Worm (Caenorhabditis elegans) whole organism, L1 larva: Measurements from ENCODE around the gene gur-5.
A peak's percentile ranks its signal among the peaks of the same experiment; 100 is the strongest.

Source experiments
- F16B12.6 ChIP-seq: fragments of 150-350 bp; optimal IDR thresholded peaks from 2 replicates; lab custom pipeline; 2014; ENCODE audit warnings: missing biosample characterization, missing genetic modification characterization
- aha-1 ChIP-seq: fragments of 150-350 bp; optimal IDR thresholded peaks from 2 replicates; lab custom pipeline; 2014; ENCODE audit warnings: missing biosample characterization, missing genetic modification characterization
- aly-2 ChIP-seq: fragments of 150-350 bp; optimal IDR thresholded peaks from 2 replicates; lab custom pipeline; 2014; ENCODE audit warnings: missing biosample characterization, missing genetic modification characterization
- ceh-8 ChIP-seq: fragments of 200-800 bp; sonication (Bioruptor generic); optimal IDR thresholded peaks from 2 replicates; lab custom pipeline; 2018; ENCODE audit warnings: mild to moderate bottlenecking, missing genetic modification characterization, moderate library complexity, missing compliant biosample characterization
- ceh-90 ChIP-seq: sonication (generic microtip); optimal IDR thresholded peaks from 2 replicates; lab custom pipeline; 2016; ENCODE audit warnings: missing genetic modification characterization, missing compliant biosample characterization
- efl-1 ChIP-seq, 4 experiments: fragments of 150-350 bp; optimal IDR thresholded peaks in 3 of 4; peaks in 1 of 4; 1 replicate in 1 of 4; 2 replicates in 3 of 4; lab custom pipeline; 2014; ENCODE audit warnings: missing biosample characterization in 2 of 4, missing genetic modification characterization in 2 of 4, missing genetic modification reagents in 2 of 4
- egl-13 ChIP-seq: sonication (generic microtip); optimal IDR thresholded peaks from 2 replicates; lab custom pipeline; 2016; ENCODE audit warnings: missing genotype, missing genetic modification reagents, missing genetic modification characterization, missing compliant biosample characterization
- egl-27 ChIP-seq, 2 experiments: fragments of 150-350 bp in 1 of 2; sonication (generic microtip); optimal IDR thresholded peaks; 3 replicates each; lab custom pipeline; 2017 to 2018; ENCODE audit warnings: missing biosample characterization in 2 of 2, missing genetic modification characterization in 2 of 2, missing genetic modification reagents in 2 of 2
- elt-2 ChIP-seq: sonication (generic microtip); optimal IDR thresholded peaks from 2 replicates; lab custom pipeline; 2016; ENCODE audit warnings: missing genetic modification characterization, mild to moderate bottlenecking, inconsistent platforms, missing compliant biosample characterization, missing genetic modification reagents
- ets-5 ChIP-seq: fragments of 200-800 bp; sonication (Bioruptor generic); IDR thresholded peaks from 2 replicates; pipeline ENCODE4 v1.3.6; 2022; ENCODE audit warnings: missing genetic modification characterization, missing compliant biosample characterization
- fkh-8 ChIP-seq: sonication (generic microtip); optimal IDR thresholded peaks from 2 replicates; lab custom pipeline; 2016; ENCODE audit warnings: mild to moderate bottlenecking, missing genetic modification characterization, missing compliant biosample characterization
- fos-1 ChIP-seq: fragments of 150-350 bp; optimal IDR thresholded peaks from 2 replicates; lab custom pipeline; 2014; ENCODE audit warnings: missing biosample characterization, missing genetic modification characterization
- hpl-2 ChIP-seq: fragments of 150-350 bp; optimal IDR thresholded peaks from 2 replicates; lab custom pipeline; 2014; ENCODE audit warnings: missing biosample characterization, missing genetic modification reagents, missing genetic modification characterization
- irx-1 ChIP-seq: sonication (generic microtip); optimal IDR thresholded peaks from 2 replicates; lab custom pipeline; 2016; ENCODE audit warnings: missing genetic modification characterization, missing compliant biosample characterization
- isw-1 ChIP-seq: fragments of 200-800 bp; sonication (Bioruptor generic); IDR thresholded peaks from 2 replicates; pipeline ENCODE4 v1.3.6; 2022; ENCODE audit warnings: missing genetic modification characterization, missing compliant biosample characterization
- lin-35 ChIP-seq, 2 experiments: fragments of 150-350 bp; optimal IDR thresholded peaks; 2 replicates each; lab custom pipeline; 2014; ENCODE audit warnings: missing biosample characterization in 2 of 2, missing genetic modification characterization in 2 of 2, missing genetic modification reagents in 2 of 2
- lin-39 ChIP-seq: fragments of 150-350 bp; optimal IDR thresholded peaks from 2 replicates; lab custom pipeline; 2014; ENCODE audit warnings: missing biosample characterization, missing genetic modification reagents, missing genetic modification characterization
- lsy-2 ChIP-seq, 2 experiments: fragments of 150-350 bp; optimal IDR thresholded peaks; 2 replicates each; lab custom pipeline; 2014; ENCODE audit warnings: missing biosample characterization in 2 of 2, missing genetic modification characterization in 2 of 2
- mdl-1 ChIP-seq, 2 experiments: fragments of 150-350 bp; optimal IDR thresholded peaks; 2 replicates each; lab custom pipeline; 2014 to 2017; ENCODE audit warnings: missing biosample characterization in 2 of 2, missing genetic modification characterization in 2 of 2, inconsistent platforms in 1 of 2
- mef-2 ChIP-seq: fragments of 150-350 bp; optimal IDR thresholded peaks from 2 replicates; lab custom pipeline; 2014; ENCODE audit warnings: missing biosample characterization, missing genetic modification characterization
- nhr-11 ChIP-seq: fragments of 150-350 bp; optimal IDR thresholded peaks from 2 replicates; lab custom pipeline; 2014; ENCODE audit warnings: missing biosample characterization, missing genetic modification characterization
- nhr-12 ChIP-seq: sonication (generic microtip); optimal IDR thresholded peaks from 2 replicates; lab custom pipeline; 2017; ENCODE audit warnings: missing biosample characterization, missing genetic modification characterization
- nhr-19 ChIP-seq: fragments of 200-800 bp; sonication (Bioruptor generic); conservative IDR thresholded peaks from 2 replicates; pipeline ENCODE4 v1.3.6; 2022; ENCODE audit warnings: missing genetic modification characterization, missing compliant biosample characterization
- nhr-28 ChIP-seq: fragments of 150-350 bp; optimal IDR thresholded peaks from 2 replicates; lab custom pipeline; 2014; ENCODE audit warnings: missing biosample characterization, missing genetic modification characterization
- nhr-47 ChIP-seq: sonication (generic microtip); optimal IDR thresholded peaks from 2 replicates; lab custom pipeline; 2016; ENCODE audit warnings: mild to moderate bottlenecking, missing genetic modification characterization, moderate library complexity, missing compliant biosample characterization
- nhr-71 ChIP-seq: sonication (generic microtip); optimal IDR thresholded peaks from 2 replicates; lab custom pipeline; 2016; ENCODE audit warnings: mild to moderate bottlenecking, missing genetic modification characterization, moderate library complexity, missing compliant biosample characterization
- nhr-77 ChIP-seq: fragments of 150-350 bp; optimal IDR thresholded peaks from 2 replicates; lab custom pipeline; 2014; ENCODE audit warnings: missing biosample characterization, missing genetic modification characterization
- nhr-85 ChIP-seq: sonication (generic microtip); peaks from one replicate; lab custom pipeline; 2016; ENCODE audit warnings: missing genetic modification characterization, inconsistent platforms, missing compliant biosample characterization
- nhr-90 ChIP-seq: sonication (generic microtip); optimal IDR thresholded peaks from 2 replicates; lab custom pipeline; 2016; ENCODE audit warnings: mild to moderate bottlenecking, missing genetic modification characterization, missing compliant biosample characterization; ENCODE audit not compliant: poor library complexity
- pax-3 ChIP-seq: fragments of 200-800 bp; sonication (Bioruptor generic); optimal IDR thresholded peaks from 2 replicates; lab custom pipeline; 2018; ENCODE audit warnings: mild to moderate bottlenecking, missing genetic modification characterization, moderate library complexity, missing compliant biosample characterization
- rnt-1 ChIP-seq: sonication (generic microtip); optimal IDR thresholded peaks from 2 replicates; lab custom pipeline; 2016; ENCODE audit warnings: mild to moderate bottlenecking, missing genetic modification characterization, moderate library complexity, missing compliant biosample characterization
- sup-37 ChIP-seq: fragments of 200-800 bp; sonication (Bioruptor generic); optimal IDR thresholded peaks from 2 replicates; lab custom pipeline; 2018; ENCODE audit warnings: mild to moderate bottlenecking, missing genetic modification characterization, missing compliant biosample characterization
- tbx-2 ChIP-seq: sonication (generic microtip); optimal IDR thresholded peaks from 2 replicates; lab custom pipeline; 2016; ENCODE audit warnings: missing genetic modification characterization, missing compliant biosample characterization
- unc-130 ChIP-seq: fragments of 150-350 bp; optimal IDR thresholded peaks from 2 replicates; lab custom pipeline; 2017; ENCODE audit warnings: missing biosample characterization, missing genetic modification characterization, inconsistent platforms
- unc-62 ChIP-seq: fragments of 150-350 bp; optimal IDR thresholded peaks from 2 replicates; lab custom pipeline; 2014; ENCODE audit warnings: missing biosample characterization, missing genetic modification reagents, missing genetic modification characterization
- unc-86 ChIP-seq: sonication (generic microtip); optimal IDR thresholded peaks from 2 replicates; lab custom pipeline; 2016; ENCODE audit warnings: missing genetic modification characterization, missing compliant biosample characterization
- unc-98 ChIP-seq: fragments of 200-800 bp; sonication (Bioruptor generic); IDR thresholded peaks from 2 replicates; pipeline ENCODE4 v1.3.6; 2022; ENCODE audit warnings: missing genetic modification characterization, missing compliant biosample characterization
- vab-15 ChIP-seq: sonication (generic microtip); optimal IDR thresholded peaks from 2 replicates; lab custom pipeline; 2017; ENCODE audit warnings: missing genotype, mild to moderate bottlenecking, missing genetic modification characterization, missing compliant biosample characterization
- ztf-4 ChIP-seq: fragments of 150-350 bp; optimal IDR thresholded peaks from 2 replicates; lab custom pipeline; 2014; ENCODE audit warnings: missing biosample characterization, missing genetic modification characterization

The gur-5 gene

ce11 chrII:5246791-5247361 lies 38.3 kb upstream of the gur-5 start, which contains the start of gene ptr-6 (continued):
- TF ChIP-seq vab-15 (tag; lab: Kevin White, UChicago) (no peak), fkh-8 (tag; lab: Kevin White, UChicago) (no peak), unc-86 (tag; lab: Kevin White, UChicago) (no peak), unc-98 (GFP tag; lab: Robert Waterston, UW) (no peak), egl-27 (tag; optimal IDR thresholded peaks at IDR 0.05; lab: Kevin White, UChicago) (no peak), nhr-47 (tag; lab: Kevin White, UChicago) (no peak), rnt-1 (tag; lab: Kevin White, UChicago) (no peak), fos-1 (tag; lab: Kevin White, UChicago) (no peak), mef-2 (no peak), irx-1 (tag; lab: Kevin White, UChicago) (no peak), nhr-85 (tag; lab: Kevin White, UChicago) (peak; percentile 96), elt-2 (tag; lab: Kevin White, UChicago) (no peak), aly-2 (no peak), isw-1 (GFP tag; lab: Robert Waterston, UW) (no peak), ceh-90 (tag; lab: Kevin White, UChicago) (no peak), tbx-2 (tag; lab: Kevin White, UChicago) (peak; percentile 1), egl-13 (tag; lab: Kevin White, UChicago) (no peak), mdl-1 (tag; optimal IDR thresholded peaks at IDR 0.05; lab: Kevin White, UChicago) (peak in 1 of 2 experiments; percentile 24), unc-62 (GFP tag; lab: Kevin White, UChicago) (no peak), F16B12.6 (tag; lab: Kevin White, UChicago) (no peak), nhr-90 (tag; lab: Kevin White, UChicago) (peak; percentile 36), lsy-2 (tag; optimal IDR thresholded peaks at IDR 0.05; lab: Kevin White, UChicago) (peak in 1 of 2 experiments; percentile 42)

- no peak for TF ChIP-seq nhr-12 (tag; lab: Kevin White, UChicago)
- TF ChIP-seq lin-39 (tag; lab: Kevin White, UChicago) = no peak
- TF ChIP-seq unc-130 (tag; lab: Kevin White, UChicago) = no peak
- TF ChIP-seq nhr-85 (tag; lab: Kevin White, UChicago) = no peak
- TF ChIP-seq unc-98 (GFP tag; lab: Robert Waterston, UW) = no peak
- TF ChIP-seq F16B12.6 (tag; lab: Kevin White, UChicago) = no peak
- TF ChIP-seq elt-2 (tag; lab: Kevin White, UChicago) = no peak
- TF ChIP-seq fkh-8 (tag; lab: Kevin White, UChicago) = no peak
- no peak for TF ChIP-seq nhr-77
Observed at ce11 chrII:5255435-5255834, 29.7 kb upstream of the gur-5 start, which contains the start of gene frpr-4. frpr-4 (minus strand) TSS chrII:5255535.

DNA sequence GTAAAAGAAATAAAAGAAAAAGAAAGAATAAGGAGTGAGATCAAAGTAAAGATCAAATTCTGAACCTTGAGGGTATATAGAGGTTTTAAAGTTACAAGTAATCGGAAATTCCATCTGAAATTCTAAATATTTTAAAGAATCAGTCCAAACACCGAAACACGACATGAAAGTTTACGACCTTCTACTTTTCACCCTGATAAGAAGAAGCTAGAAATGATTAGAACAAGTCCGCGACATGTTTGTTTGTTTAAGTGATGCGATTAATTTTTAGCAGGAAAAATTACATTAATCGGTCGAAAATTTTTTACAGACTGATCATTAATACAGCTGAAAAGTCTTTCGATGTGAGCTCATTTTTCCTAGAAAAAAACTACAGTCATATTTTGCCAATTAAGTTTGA lies 20.5 kb upstream of the gur-5 start:
- TF ChIP-seq elt-2 (tag; lab: Kevin White, UChicago) (peak; percentile 58), ceh-90 (tag; lab: Kevin White, UChicago) (no peak), efl-1 (optimal IDR thresholded peaks at IDR 0.05; lab: Kevin White, UChicago) (no peak), efl-1 (GFP tag; optimal IDR thresholded peaks at IDR 0.05 in 1 of 2; lab: Kevin White, UChicago) (peak in 1 of 2 experiments; percentile 8), ceh-8 (GFP tag; lab: Kevin White, UChicago) (no peak)

DNA sequence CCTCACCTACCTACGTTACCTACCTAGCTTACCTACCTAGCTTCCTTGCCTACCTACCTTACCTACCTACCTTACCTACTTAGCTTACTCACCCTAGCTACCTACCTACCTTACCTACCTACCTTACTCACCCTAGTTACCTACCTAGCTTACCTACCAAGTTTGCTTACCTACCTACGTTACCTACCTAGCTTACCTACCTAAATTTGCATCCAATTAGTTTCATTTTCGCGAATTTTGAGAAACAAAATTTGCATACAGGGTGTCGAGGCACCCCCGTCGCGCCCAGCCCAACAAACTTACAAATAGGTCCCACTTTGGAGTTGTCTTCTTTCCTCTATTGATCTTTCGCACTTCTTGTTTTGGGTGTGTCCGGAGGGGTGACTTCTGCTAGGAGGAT lies 16.2 kb upstream of the gur-5 start:
- TF ChIP-seq hpl-2 (no peak), ztf-4 (no peak), nhr-71 (tag; lab: Kevin White, UChicago) (no peak), pax-3 (tag; lab: Kevin White, UChicago) (no peak), nhr-47 (tag; lab: Kevin White, UChicago) (no peak), nhr-11 (tag; lab: Kevin White, UChicago) (no peak), ets-5 (GFP tag; lab: Robert Waterston, UW) (no peak), ceh-8 (GFP tag; lab: Kevin White, UChicago) (no peak), isw-1 (GFP tag; lab: Robert Waterston, UW) (no peak), lsy-2 (tag; optimal IDR thresholded peaks at IDR 0.05; lab: Kevin White, UChicago) (no peak), aly-2 (no peak), nhr-19 (GFP tag; lab: Robert Waterston, UW) (no peak), nhr-28 (tag; lab: Kevin White, UChicago) (no peak), lin-39 (tag; lab: Kevin White, UChicago) (no peak), lin-35 (GFP tag; optimal IDR thresholded peaks at IDR 0.05; lab: Kevin White, UChicago) (no peak), aha-1 (tag; lab: Kevin White, UChicago) (no peak), F16B12.6 (tag; lab: Kevin White, UChicago) (no peak), sup-37 (GFP tag; lab: Kevin White, UChicago) (no peak), unc-98 (GFP tag; lab: Robert Waterston, UW) (no peak)
